Worm (Caenorhabditis elegans): ENCODE results near the gene F53B3.6.

DNA sequence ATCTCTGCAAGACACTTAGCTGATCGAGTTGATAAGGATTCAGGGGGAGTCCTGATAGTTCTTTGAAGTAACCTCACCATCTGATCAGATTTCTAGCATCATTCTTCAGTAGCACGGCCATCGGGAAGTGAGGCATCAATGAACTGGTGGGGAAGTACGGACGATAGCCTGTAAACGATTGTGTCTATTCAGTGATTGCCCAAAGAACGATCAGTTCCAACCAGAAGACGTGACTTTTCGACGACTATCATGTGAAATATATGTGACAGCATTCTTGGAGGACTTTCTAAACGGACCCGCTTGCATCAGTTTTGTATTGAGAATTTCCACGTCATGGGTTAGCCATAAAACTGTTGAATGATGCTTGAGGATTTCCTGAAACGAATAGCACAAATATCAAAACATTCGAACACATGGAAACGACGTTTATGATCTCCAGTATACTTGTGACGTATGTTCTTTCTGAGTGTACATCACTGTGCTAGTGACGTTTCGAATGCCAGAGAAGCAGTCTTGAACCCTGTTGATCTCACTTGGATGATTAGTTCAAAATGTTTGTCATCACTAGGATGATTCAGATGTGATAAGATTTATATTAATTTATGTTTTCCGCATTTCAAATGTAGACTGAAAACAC lies 29.1 kb downstream of the F53B3.6 start:
- TF ChIP-seq T20F7.1 (GFP tag; optimal IDR thresholded peaks at IDR 0.05) (no peak), daf-16 (GFP tag; optimal IDR thresholded peaks at IDR 0.05) (no peak), daf-16 (tag; optimal IDR thresholded peaks at IDR 0.05) (no peak), tra-1 (GFP tag; IDR thresholded peaks at IDR 0.05) (no peak), skn-1 (tag; optimal IDR thresholded peaks at IDR 0.05) (no peak), ces-1 (GFP tag; optimal IDR thresholded peaks at IDR 0.05) (no peak), unc-62 (GFP tag; optimal IDR thresholded peaks at IDR 0.05 in 1 of 2) (no peak), unc-62 (tag; optimal IDR thresholded peaks at IDR 0.05) (no peak), lin-13 (GFP tag; optimal IDR thresholded peaks at IDR 0.05) (no peak), snpc-4 (tag; optimal IDR thresholded peaks at IDR 0.05) (no peak), ama-1 (optimal IDR thresholded peaks at IDR 0.05) (no peak)
